Worm (Caenorhabditis elegans) whole organism, young adult: ENCODE measurements around the gene C49F8.14.

Experiments used
- B0336.3 ChIP-seq: fragments of 200-800 bp; sonication (Bioruptor generic); IDR thresholded peaks from 2 replicates; pipeline ENCODE4 v1.3.6; 2022; ENCODE audit warnings: missing genetic modification characterization, missing compliant biosample characterization
- F22D6.2 ChIP-seq: sonication (generic microtip); optimal IDR thresholded peaks from 2 replicates; lab custom pipeline; 2016; ENCODE audit warnings: mild to moderate bottlenecking, missing genetic modification characterization, missing compliant biosample characterization
- F23B12.7 ChIP-seq: sonication (generic microtip); optimal IDR thresholded peaks from 2 replicates; lab custom pipeline; 2017; ENCODE audit warnings: missing genetic modification characterization, mild to moderate bottlenecking, missing compliant biosample characterization, antibody characterized with exemption, moderate library complexity; ENCODE audit not compliant: insufficient read depth
- K11D2.4 ChIP-seq: fragments of 200-800 bp; sonication (Bioruptor generic); IDR thresholded peaks from 2 replicates; pipeline ENCODE4 v1.3.6; 2022; ENCODE audit warnings: missing genetic modification reagents, missing genetic modification characterization, missing compliant biosample characterization
- Y53G8AR.9 ChIP-seq: fragments of 200-800 bp; sonication (Bioruptor generic); conservative IDR thresholded peaks from 2 replicates; pipeline ENCODE4 v1.3.6; 2022; ENCODE audit warnings: missing genetic modification reagents, missing genetic modification characterization, missing compliant biosample characterization
- ZK185.1 ChIP-seq: sonication (generic microtip); optimal IDR thresholded peaks from 2 replicates; lab custom pipeline; 2016; ENCODE audit warnings: mild to moderate bottlenecking, missing genetic modification characterization, missing compliant biosample characterization; ENCODE audit not compliant: poor library complexity, severe bottlenecking
- akir-1 ChIP-seq: fragments of 200-800 bp; sonication (Bioruptor generic); optimal IDR thresholded peaks from 2 replicates; lab custom pipeline; 2018; ENCODE audit warnings: mild to moderate bottlenecking, missing genetic modification characterization, moderate library complexity, missing compliant biosample characterization
- atf-7 ChIP-seq: sonication (generic microtip); optimal IDR thresholded peaks from 2 replicates; lab custom pipeline; 2017; ENCODE audit warnings: mild to moderate bottlenecking, missing genetic modification characterization, missing compliant biosample characterization
- athp-1 ChIP-seq: sonication (generic microtip); optimal IDR thresholded peaks from 2 replicates; lab custom pipeline; 2017; ENCODE audit warnings: mild to moderate bottlenecking, missing genetic modification characterization, missing compliant biosample characterization
- attf-6 ChIP-seq: fragments of 200-800 bp; sonication (Bioruptor generic); IDR thresholded peaks from 2 replicates; pipeline ENCODE4 v1.3.6; 2022; ENCODE audit warnings: missing genetic modification reagents, missing genetic modification characterization, missing compliant biosample characterization
- bed-1 ChIP-seq: fragments of 200-800 bp; sonication (Bioruptor generic); IDR thresholded peaks from 2 replicates; pipeline ENCODE4 v1.3.6; 2022; ENCODE audit warnings: missing genetic modification reagents, missing genetic modification characterization, missing compliant biosample characterization
- ccch-3 ChIP-seq: fragments of 200-800 bp; sonication (Bioruptor generic); optimal IDR thresholded peaks from 2 replicates; lab custom pipeline; 2018; ENCODE audit warnings: mild to moderate bottlenecking, missing genetic modification characterization, missing compliant biosample characterization
- ceh-27 ChIP-seq: fragments of 200-800 bp; sonication (Bioruptor generic); optimal IDR thresholded peaks from 2 replicates; lab custom pipeline; 2018; ENCODE audit warnings: mild to moderate bottlenecking, missing genetic modification characterization, moderate library complexity, missing compliant biosample characterization
- ceh-58 ChIP-seq: fragments of 200-800 bp; sonication (Bioruptor generic); IDR thresholded peaks from 2 replicates; pipeline ENCODE4 v1.3.6; 2022; ENCODE audit warnings: missing genetic modification characterization, missing compliant biosample characterization
- die-1 ChIP-seq: sonication (generic microtip); optimal IDR thresholded peaks from 2 replicates; lab custom pipeline; 2016; ENCODE audit warnings: missing genotype, mild to moderate bottlenecking, missing genetic modification characterization, missing compliant biosample characterization
- dox-1 ChIP-seq: fragments of 200-800 bp; sonication (Bioruptor generic); IDR thresholded peaks from 2 replicates; pipeline ENCODE4 v1.3.6; 2022; ENCODE audit warnings: missing genetic modification reagents, missing genetic modification characterization, missing compliant biosample characterization
- dpff-1 ChIP-seq: sonication (generic microtip); optimal IDR thresholded peaks from 2 replicates; lab custom pipeline; 2017; ENCODE audit warnings: mild to moderate bottlenecking, missing genetic modification characterization, missing compliant biosample characterization
- egl-44 ChIP-seq: fragments of 200-800 bp; sonication (Bioruptor generic); IDR thresholded peaks from 2 replicates; pipeline ENCODE4 v1.3.6; 2022; ENCODE audit warnings: missing genetic modification reagents, missing genetic modification characterization, missing compliant biosample characterization
- ekl-4 ChIP-seq: fragments of 200-800 bp; sonication (Bioruptor generic); IDR thresholded peaks from 2 replicates; pipeline ENCODE4 v1.3.6; 2022; ENCODE audit warnings: missing genetic modification reagents, missing genetic modification characterization, missing compliant biosample characterization
- ets-4 ChIP-seq: fragments of 200-800 bp; sonication (Bioruptor generic); optimal IDR thresholded peaks from 2 replicates; lab custom pipeline; 2018; ENCODE audit warnings: mild to moderate bottlenecking, missing genetic modification characterization, missing compliant biosample characterization
- fkh-3 ChIP-seq: sonication (generic microtip); optimal IDR thresholded peaks from 2 replicates; lab custom pipeline; 2016; ENCODE audit warnings: mild to moderate bottlenecking, missing genetic modification characterization, missing compliant biosample characterization
- hmg-1.2 ChIP-seq: fragments of 200-800 bp; sonication (Bioruptor generic); IDR thresholded peaks from 2 replicates; pipeline ENCODE4 v1.3.6; 2022; ENCODE audit warnings: missing genetic modification reagents, missing genetic modification characterization, missing compliant biosample characterization
- let-607 ChIP-seq, 2 experiments: fragments of 200-800 bp in 1 of 2; sonication (Bioruptor generic) in 1 of 2; sonication (generic microtip) in 1 of 2; optimal IDR thresholded peaks; 2 replicates each; lab custom pipeline; 2016 to 2018; ENCODE audit warnings: mild to moderate bottlenecking in 2 of 2, missing compliant biosample characterization in 2 of 2, missing genetic modification characterization in 2 of 2, moderate library complexity in 2 of 2, missing genotype in 1 of 2
- lin-26 ChIP-seq: fragments of 200-800 bp; sonication (Bioruptor generic); IDR thresholded peaks from 2 replicates; pipeline ENCODE4 v1.3.6; 2022; ENCODE audit warnings: missing genetic modification reagents, missing genetic modification characterization, missing compliant biosample characterization
- lin-35 ChIP-seq, 3 experiments: fragments of 150-350 bp in 2 of 3; sonication (generic microtip) in 1 of 3; optimal IDR thresholded peaks; 2 replicates each; lab custom pipeline; 2014 to 2018; ENCODE audit warnings: missing biosample characterization in 3 of 3, missing genetic modification characterization in 3 of 3, missing genetic modification reagents in 3 of 3
- lin-40 ChIP-seq: sonication (generic microtip); optimal IDR thresholded peaks from 2 replicates; lab custom pipeline; 2016; ENCODE audit warnings: missing genetic modification characterization, mild to moderate bottlenecking, missing compliant biosample characterization, missing genotype, missing genetic modification reagents
- lir-1 ChIP-seq: fragments of 200-800 bp; sonication (Bioruptor generic); conservative IDR thresholded peaks from 2 replicates; pipeline ENCODE4 v1.3.6; 2022; ENCODE audit warnings: missing genetic modification reagents, missing genetic modification characterization, missing compliant biosample characterization
- lsl-1 ChIP-seq: fragments of 200-800 bp; sonication (Bioruptor generic); optimal IDR thresholded peaks from 2 replicates; lab custom pipeline; 2018; ENCODE audit warnings: mild to moderate bottlenecking, missing genetic modification characterization, moderate library complexity, missing compliant biosample characterization
- madf-10 ChIP-seq: sonication (generic microtip); optimal IDR thresholded peaks from 2 replicates; lab custom pipeline; 2016; ENCODE audit warnings: mild to moderate bottlenecking, missing genetic modification characterization, missing compliant biosample characterization
- madf-3 ChIP-seq: fragments of 200-800 bp; sonication (Bioruptor generic); IDR thresholded peaks from 2 replicates; pipeline ENCODE4 v1.3.6; 2022; ENCODE audit warnings: missing genetic modification reagents, missing genetic modification characterization, missing compliant biosample characterization
- madf-6 ChIP-seq: fragments of 200-800 bp; sonication (Bioruptor generic); IDR thresholded peaks from 2 replicates; pipeline ENCODE4 v1.3.6; 2022; ENCODE audit warnings: missing genetic modification reagents, missing genetic modification characterization, missing compliant biosample characterization
- madf-8 ChIP-seq: fragments of 200-800 bp; sonication (Bioruptor generic); conservative IDR thresholded peaks from 2 replicates; pipeline ENCODE4 v1.3.6; 2022; ENCODE audit warnings: missing genetic modification reagents, missing genetic modification characterization, missing compliant biosample characterization
- mcd-1 ChIP-seq: fragments of 200-800 bp; sonication (Bioruptor generic); IDR thresholded peaks from 2 replicates; pipeline ENCODE4 v1.3.6; 2022; ENCODE audit warnings: missing genetic modification reagents, missing genetic modification characterization, missing compliant biosample characterization
- mxl-1 ChIP-seq: sonication (generic microtip); optimal IDR thresholded peaks from 2 replicates; lab custom pipeline; 2016; ENCODE audit warnings: missing genetic modification characterization, missing compliant biosample characterization
- nhr-120 ChIP-seq: fragments of 200-800 bp; sonication (Bioruptor generic); IDR thresholded peaks from 2 replicates; pipeline ENCODE4 v1.3.6; 2022; ENCODE audit warnings: missing genetic modification characterization, missing compliant biosample characterization
- nhr-80 ChIP-seq: sonication (generic microtip); optimal IDR thresholded peaks from 2 replicates; lab custom pipeline; 2016; ENCODE audit warnings: missing genetic modification characterization, missing compliant biosample characterization
- pbrm-1 ChIP-seq: fragments of 200-800 bp; sonication (Bioruptor generic); IDR thresholded peaks from 2 replicates; pipeline ENCODE4 v1.3.6; 2022; ENCODE audit warnings: missing genetic modification reagents, missing genetic modification characterization, missing compliant biosample characterization
- rcor-1 ChIP-seq: fragments of 200-800 bp; sonication (Bioruptor generic); IDR thresholded peaks from 2 replicates; pipeline ENCODE4 v1.3.6; 2022; ENCODE audit warnings: missing genetic modification reagents, missing genetic modification characterization, missing compliant biosample characterization
- rpc-1 ChIP-seq, 2 experiments: fragments of 150-350 bp in 1 of 2; sonication (generic microtip) in 1 of 2; optimal IDR thresholded peaks; 2 replicates each; lab custom pipeline; 2014 to 2018; ENCODE audit warnings: missing biosample characterization in 1 of 2, missing genetic modification characterization in 1 of 2, missing genetic modification reagents in 1 of 2, missing genotype in 1 of 2
- somi-1 ChIP-seq: fragments of 200-800 bp; sonication (Bioruptor generic); optimal IDR thresholded peaks from 2 replicates; lab custom pipeline; 2018; ENCODE audit warnings: mild to moderate bottlenecking, missing genetic modification characterization, missing compliant biosample characterization
- tbp1 ChIP-seq: fragments of 200-800 bp; sonication (Bioruptor generic); optimal IDR thresholded peaks from 2 replicates; lab custom pipeline; 2018; ENCODE audit warnings: mild to moderate bottlenecking, missing genetic modification characterization, missing compliant biosample characterization
- unc-62 ChIP-seq: fragments of 150-350 bp; optimal IDR thresholded peaks from 2 replicates; lab custom pipeline; 2014; ENCODE audit warnings: missing biosample characterization, missing genetic modification reagents, missing genetic modification characterization
- zim-3 ChIP-seq: sonication (generic microtip); optimal IDR thresholded peaks from 2 replicates; lab custom pipeline; 2017; ENCODE audit warnings: mild to moderate bottlenecking, missing genetic modification characterization, moderate library complexity, missing compliant biosample characterization
- ztf-22 ChIP-seq: fragments of 200-800 bp; sonication (Bioruptor generic); optimal IDR thresholded peaks from 2 replicates; lab custom pipeline; 2018; ENCODE audit warnings: mild to moderate bottlenecking, missing genetic modification characterization, moderate library complexity, missing compliant biosample characterization
- ztf-3 ChIP-seq: fragments of 200-800 bp; sonication (Bioruptor generic); optimal IDR thresholded peaks from 2 replicates; lab custom pipeline; 2018; ENCODE audit warnings: mild to moderate bottlenecking, missing genetic modification characterization, missing compliant biosample characterization
- ztf-6 ChIP-seq: fragments of 200-800 bp; sonication (Bioruptor generic); IDR thresholded peaks from 2 replicates; pipeline ENCODE4 v1.3.6; 2022; ENCODE audit warnings: missing genetic modification reagents, missing genetic modification characterization, missing compliant biosample characterization

Gene C49F8.14

ce11 chrX:13419884-13420339, 43.2 kb upstream of the C49F8.14 start, which contains the start of gene C29F7.3:
C29F7.3 (minus strand) TSS chrX:13419934.
- TF ChIP-seq madf-3: no peak
- TF ChIP-seq dox-1 (GFP tag; lab: Robert Waterston, UW): peak; percentile 58; the same call in 1 of the 2 replicates
- peak; percentile 46 for TF ChIP-seq unc-62 (GFP tag; lab: Kevin White, UChicago)
- TF ChIP-seq F23B12.7: peak; percentile 15
- no peak for TF ChIP-seq ztf-3 (GFP tag; lab: Kevin White, UChicago)
- peak; percentile 79 for TF ChIP-seq ztf-22
- TF ChIP-seq madf-10 (tag; lab: Kevin White, UChicago): peak; percentile 49
- no peak for TF ChIP-seq madf-8 (GFP tag; lab: Robert Waterston, UW)
- peak; percentile 23 for TF ChIP-seq atf-7
- TF ChIP-seq ets-4: peak; percentile 54
- peak; percentile 95 for TF ChIP-seq nhr-80
- TF ChIP-seq tbp1: peak; percentile 7
- no peak for TF ChIP-seq die-1
- peak; percentile 58; the same call in 1 of the 2 replicates for TF ChIP-seq hmg-1.2 (GFP tag; lab: Robert Waterston, UW)
- no peak for TF ChIP-seq zim-3 (tag; lab: Kevin White, UChicago)
- TF ChIP-seq ceh-58 (GFP tag; lab: Robert Waterston, UW): no peak
- TF ChIP-seq somi-1: peak; percentile 16
- TF ChIP-seq rcor-1 (GFP tag; lab: Robert Waterston, UW): no peak
- TF ChIP-seq bed-1 (GFP tag; lab: Robert Waterston, UW): no peak
- peak; percentile 78 for TF ChIP-seq lin-40 (tag; lab: Kevin White, UChicago)
- 0 out of 2 replicates have a peak, but pooled peaks have one; percentile 12 for TF ChIP-seq egl-44
- peak; percentile 20 for TF ChIP-seq ZK185.1 (tag; lab: Kevin White, UChicago)
- TF ChIP-seq let-607 (tag; optimal IDR thresholded peaks at IDR 0.05; lab: Kevin White, UChicago): peak; percentile 84 to 92

- TF ChIP-seq ccch-3 (GFP tag; lab: Kevin White, UChicago): no peak
- no peak for TF ChIP-seq lsl-1
- TF ChIP-seq rpc-1 (optimal IDR thresholded peaks at IDR 0.05; lab: Kevin White, UChicago): no peak
- no peak for TF ChIP-seq rpc-1 (tag; optimal IDR thresholded peaks at IDR 0.05; lab: Kevin White, UChicago)
- no peak for TF ChIP-seq attf-6 (GFP tag; lab: Robert Waterston, UW)
- no peak for TF ChIP-seq Y53G8AR.9 (GFP tag; lab: Robert Waterston, UW)
- TF ChIP-seq lin-26 (GFP tag; lab: Robert Waterston, UW): no peak
- no peak for TF ChIP-seq tbp1
- TF ChIP-seq mxl-1: no peak
- no peak for TF ChIP-seq B0336.3 (GFP tag; lab: Robert Waterston, UW)
- TF ChIP-seq dpff-1: no peak
- TF ChIP-seq mcd-1: no peak
- no peak for TF ChIP-seq lir-1 (GFP tag; lab: Robert Waterston, UW)
- no peak for TF ChIP-seq ztf-22
- TF ChIP-seq ets-4: no peak
These were observed 40.7 kb upstream of the C49F8.14 start for ce11 chrX:13417479-13417878.

ce11 chrX:13415722-13416121, 39.0 kb upstream of the C49F8.14 start, which contains the start of gene C29F7.2:
C29F7.2 (plus strand) TSS chrX:13416078.
- TF ChIP-seq athp-1 (tag; lab: Kevin White, UChicago): no peak
- TF ChIP-seq fkh-3: no peak
- TF ChIP-seq lin-35 (GFP tag; optimal IDR thresholded peaks at IDR 0.05; lab: Kevin White, UChicago): no peak
- TF ChIP-seq ekl-4 (GFP tag; lab: Robert Waterston, UW): no peak
- no peak for TF ChIP-seq F22D6.2 (tag; lab: Kevin White, UChicago)
- TF ChIP-seq tbp1: peak; percentile 31
- TF ChIP-seq K11D2.4 (GFP tag; lab: Robert Waterston, UW): no peak
- no peak for TF ChIP-seq akir-1 (GFP tag; lab: Kevin White, UChicago)
- TF ChIP-seq nhr-80: peak; percentile 44
- no peak for TF ChIP-seq nhr-120 (GFP tag; lab: Robert Waterston, UW)
- no peak for TF ChIP-seq B0336.3 (GFP tag; lab: Robert Waterston, UW)
- no peak for TF ChIP-seq pbrm-1 (GFP tag; lab: Robert Waterston, UW)
- TF ChIP-seq rcor-1 (GFP tag; lab: Robert Waterston, UW): no peak
- no peak for TF ChIP-seq ceh-27 (GFP tag; lab: Kevin White, UChicago)
- no peak for TF ChIP-seq ztf-6 (GFP tag; lab: Robert Waterston, UW)
- TF ChIP-seq madf-6 (GFP tag; lab: Robert Waterston, UW): no peak
- TF ChIP-seq, all 124 proteins: peak for 2
